Worm (Caenorhabditis elegans) whole organism, mixed stage, embryonic: ENCODE measurements around the gene secs-1.

Source experiments
- M03D4.4 ChIP-seq: sonication (generic microtip); optimal IDR thresholded peaks from 2 replicates; lab custom pipeline; 2017; ENCODE audit warnings: mild to moderate bottlenecking, missing genetic modification characterization, missing compliant biosample characterization
- bed-3 ChIP-seq: fragments of 200-800 bp; sonication (Bioruptor generic); optimal IDR thresholded peaks from 3 replicates; lab custom pipeline; 2018; ENCODE audit warnings: mild to moderate bottlenecking, missing genetic modification characterization, moderate library complexity, missing compliant biosample characterization
- blmp-1 ChIP-seq: fragments of 150-350 bp; optimal IDR thresholded peaks from 2 replicates; lab custom pipeline; 2014; ENCODE audit warnings: missing biosample characterization, missing genetic modification characterization
- ceh-39 ChIP-seq: fragments of 150-350 bp; optimal IDR thresholded peaks from 2 replicates; lab custom pipeline; 2014; ENCODE audit warnings: missing biosample characterization, missing genetic modification characterization
- ceh-43 ChIP-seq: fragments of 200-800 bp; sonication (Bioruptor generic); optimal IDR thresholded peaks from 2 replicates; lab custom pipeline; 2018; ENCODE audit warnings: mild to moderate bottlenecking, missing genetic modification characterization, moderate library complexity, missing compliant biosample characterization
- ceh-83 ChIP-seq: fragments of 200-800 bp; sonication (Bioruptor generic); optimal IDR thresholded peaks from 2 replicates; lab custom pipeline; 2018; ENCODE audit warnings: mild to moderate bottlenecking, missing genetic modification characterization, missing compliant biosample characterization
- ces-1 ChIP-seq: fragments of 150-350 bp; optimal IDR thresholded peaks from 2 replicates; lab custom pipeline; 2014; ENCODE audit warnings: missing biosample characterization, missing genetic modification reagents, missing genetic modification characterization
- cnd-1 ChIP-seq: fragments of 200-800 bp; sonication (Bioruptor generic); optimal IDR thresholded peaks from 2 replicates; lab custom pipeline; 2018; ENCODE audit warnings: mild to moderate bottlenecking, missing genetic modification characterization, missing compliant biosample characterization
- drap-1 ChIP-seq: fragments of 200-800 bp; sonication (Bioruptor generic); optimal IDR thresholded peaks from 3 replicates; lab custom pipeline; 2018; ENCODE audit warnings: mild to moderate bottlenecking, missing genetic modification characterization, missing compliant biosample characterization
- elt-1 ChIP-seq: sonication (generic microtip); optimal IDR thresholded peaks from 2 replicates; lab custom pipeline; 2017; ENCODE audit warnings: missing genetic modification characterization, mild to moderate bottlenecking, missing compliant biosample characterization, antibody characterized with exemption, moderate library complexity, borderline replicate concordance; ENCODE audit not compliant: insufficient read depth
- elt-3 ChIP-seq: fragments of 150-350 bp; optimal IDR thresholded peaks from 2 replicates; lab custom pipeline; 2014; ENCODE audit warnings: missing biosample characterization, missing genetic modification characterization
- flh-1 ChIP-seq: fragments of 200-800 bp; sonication (Bioruptor generic); optimal IDR thresholded peaks from 2 replicates; lab custom pipeline; 2018; ENCODE audit warnings: mild to moderate bottlenecking, missing genetic modification characterization, moderate library complexity, missing compliant biosample characterization
- ham-2 ChIP-seq: fragments of 200-800 bp; sonication (Bioruptor generic); optimal IDR thresholded peaks from 2 replicates; lab custom pipeline; 2018; ENCODE audit warnings: mild to moderate bottlenecking, missing genetic modification characterization, missing compliant biosample characterization
- hlh-1 ChIP-seq: fragments of 150-350 bp; optimal IDR thresholded peaks from 2 replicates; lab custom pipeline; 2014; ENCODE audit warnings: missing biosample characterization, missing genetic modification reagents, missing genetic modification characterization
- lin-13 ChIP-seq: fragments of 150-350 bp; optimal IDR thresholded peaks from 2 replicates; lab custom pipeline; 2014; ENCODE audit warnings: missing biosample characterization, missing genetic modification characterization
- lin-32 ChIP-seq: fragments of 200-800 bp; sonication (Bioruptor generic); optimal IDR thresholded peaks from 2 replicates; lab custom pipeline; 2018; ENCODE audit warnings: mild to moderate bottlenecking, missing genetic modification characterization, missing compliant biosample characterization
- lsy-2 ChIP-seq: fragments of 150-350 bp; optimal IDR thresholded peaks from 2 replicates; lab custom pipeline; 2014; ENCODE audit warnings: missing biosample characterization, missing genetic modification characterization
- mab-5 ChIP-seq: fragments of 150-350 bp; optimal IDR thresholded peaks from 2 replicates; lab custom pipeline; 2014; ENCODE audit warnings: missing biosample characterization, missing genetic modification characterization
- mep-1 ChIP-seq: fragments of 150-350 bp; optimal IDR thresholded peaks from 2 replicates; lab custom pipeline; 2017; ENCODE audit warnings: missing biosample characterization, missing genetic modification reagents, missing genetic modification characterization, inconsistent platforms
- mls-2 ChIP-seq: sonication (generic microtip); optimal IDR thresholded peaks from 2 replicates; lab custom pipeline; 2016; ENCODE audit warnings: mild to moderate bottlenecking, missing genetic modification characterization, moderate library complexity, missing compliant biosample characterization
- nhr-12 ChIP-seq: fragments of 150-350 bp; optimal IDR thresholded peaks from 2 replicates; lab custom pipeline; 2014; ENCODE audit warnings: missing biosample characterization, missing genetic modification characterization
- nhr-2 ChIP-seq: fragments of 150-350 bp; optimal IDR thresholded peaks from 2 replicates; lab custom pipeline; 2014; ENCODE audit warnings: missing biosample characterization, missing genetic modification characterization
- nhr-237 ChIP-seq: fragments of 150-350 bp; optimal IDR thresholded peaks from 2 replicates; lab custom pipeline; 2014; ENCODE audit warnings: missing biosample characterization, missing genetic modification characterization
- nhr-28 ChIP-seq: fragments of 150-350 bp; optimal IDR thresholded peaks from 2 replicates; lab custom pipeline; 2014; ENCODE audit warnings: missing biosample characterization, missing genetic modification characterization
- nhr-76 ChIP-seq: sonication (generic microtip); optimal IDR thresholded peaks from 2 replicates; lab custom pipeline; 2017; ENCODE audit warnings: missing biosample characterization, missing genetic modification characterization
- pha-4 ChIP-seq: fragments of 150-350 bp; optimal IDR thresholded peaks from 2 replicates; lab custom pipeline; 2018; ENCODE audit warnings: missing biosample characterization, missing genetic modification reagents, missing genetic modification characterization
- sem-2 ChIP-seq: fragments of 200-800 bp; sonication (Bioruptor generic); optimal IDR thresholded peaks from 2 replicates; lab custom pipeline; 2018; ENCODE audit warnings: mild to moderate bottlenecking, missing genetic modification characterization, missing compliant biosample characterization
- snpc-4 ChIP-seq: fragments of 150-350 bp; optimal IDR thresholded peaks from 2 replicates; lab custom pipeline; 2014; ENCODE audit warnings: missing biosample characterization, missing genetic modification characterization
- sptf-1 ChIP-seq: sonication (generic microtip); optimal IDR thresholded peaks from 2 replicates; lab custom pipeline; 2017; ENCODE audit warnings: mild to moderate bottlenecking, missing genetic modification characterization, moderate library complexity, missing compliant biosample characterization
- tbx-8 ChIP-seq: fragments of 200-800 bp; sonication (Bioruptor generic); optimal IDR thresholded peaks from 2 replicates; lab custom pipeline; 2018; ENCODE audit warnings: mild to moderate bottlenecking, missing genetic modification characterization, moderate library complexity, missing compliant biosample characterization
- unc-120 ChIP-seq: sonication (generic microtip); optimal IDR thresholded peaks from 2 replicates; lab custom pipeline; 2017; ENCODE audit warnings: missing genetic modification characterization, missing compliant biosample characterization; ENCODE audit not compliant: poor library complexity, severe bottlenecking
- unc-39 ChIP-seq: fragments of 150-350 bp; optimal IDR thresholded peaks from 2 replicates; lab custom pipeline; 2014; ENCODE audit warnings: missing biosample characterization, missing genetic modification characterization
- unc-62 ChIP-seq: fragments of 150-350 bp; optimal IDR thresholded peaks from 2 replicates; lab custom pipeline; 2014; ENCODE audit warnings: missing biosample characterization, missing genetic modification reagents, missing genetic modification characterization
- zip-8 ChIP-seq: fragments of 150-350 bp; optimal IDR thresholded peaks from 2 replicates; lab custom pipeline; 2014; ENCODE audit warnings: missing biosample characterization, missing genetic modification characterization
- ztf-11 ChIP-seq: fragments of 150-350 bp; optimal IDR thresholded peaks from 2 replicates; lab custom pipeline; 2014; ENCODE audit warnings: missing biosample characterization, missing genetic modification characterization

Gene secs-1

DNA sequence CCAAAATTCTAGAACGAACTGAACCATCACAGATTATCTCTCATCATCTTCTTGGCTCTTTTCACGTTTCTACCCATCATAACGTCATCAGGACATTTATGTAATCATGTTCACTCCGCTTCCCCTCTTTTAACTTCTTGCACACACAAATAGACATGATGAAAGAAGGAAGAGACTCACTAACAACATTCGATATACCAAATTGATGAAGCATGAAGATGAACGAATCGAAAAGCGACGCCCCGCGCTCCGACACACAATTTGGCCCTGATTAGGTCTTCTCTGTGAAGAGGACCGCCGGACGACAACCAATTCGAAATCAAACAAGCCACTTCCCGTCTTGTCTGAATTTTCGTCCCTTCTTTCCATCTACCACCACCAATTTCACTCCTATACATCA is 14.2 kb upstream of the secs-1 start:
- TF ChIP-seq ceh-43 (GFP tag; lab: Kevin White, UChicago) = no peak
- TF ChIP-seq ces-1 = peak; percentile 94

DNA sequence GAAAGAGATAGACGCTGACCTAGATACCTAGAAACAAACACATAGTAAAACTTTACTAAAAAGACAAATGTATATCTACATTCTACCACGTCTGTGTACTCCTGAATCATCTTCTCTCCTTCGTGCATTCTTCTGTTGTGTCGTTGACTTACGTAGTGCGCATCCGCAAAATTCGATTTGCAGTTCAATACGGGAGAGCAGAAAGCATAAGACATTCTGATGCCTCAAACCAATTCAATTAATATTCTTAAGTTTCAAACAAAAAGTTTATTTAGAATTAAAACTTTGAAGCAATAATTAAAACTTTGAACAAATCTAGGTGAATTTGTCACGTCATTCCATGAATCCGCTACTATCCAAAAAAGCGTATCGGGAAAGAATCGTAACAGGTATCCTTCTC is 12.6 kb upstream of the secs-1 start:
- TF ChIP-seq nhr-28 (no peak), ces-1 (peak; percentile 88)

DNA sequence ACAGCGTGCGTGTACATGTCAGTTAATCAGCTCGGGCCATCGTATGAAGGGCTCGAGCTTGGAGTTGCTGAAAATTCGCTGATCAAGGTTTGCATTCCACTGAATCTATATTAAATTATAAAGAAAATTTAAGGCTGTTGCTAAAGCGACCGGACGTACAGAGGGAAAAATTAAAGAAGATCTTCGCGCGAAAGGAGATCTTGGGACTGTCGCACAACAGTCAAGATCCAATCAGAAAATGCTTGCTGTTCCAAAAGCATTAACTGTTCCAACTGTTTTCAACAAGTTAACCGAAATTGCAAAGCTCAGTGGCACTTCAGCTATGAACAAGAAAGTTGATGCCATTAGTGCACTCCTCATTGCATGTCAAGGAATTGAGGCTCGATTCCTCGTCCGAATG is 10.1 kb upstream of the secs-1 start:
- TF ChIP-seq tbx-8 = no peak
- TF ChIP-seq M03D4.4 (tag; lab: Kevin White, UChicago) = no peak
- TF ChIP-seq pha-4 (tag; lab: Kevin White, UChicago) = no peak
- TF ChIP-seq lin-13 (tag; lab: Kevin White, UChicago) = no peak
- no peak for TF ChIP-seq snpc-4 (tag; lab: Kevin White, UChicago)
- no peak for TF ChIP-seq mep-1 (tag; lab: Kevin White, UChicago)

DNA sequence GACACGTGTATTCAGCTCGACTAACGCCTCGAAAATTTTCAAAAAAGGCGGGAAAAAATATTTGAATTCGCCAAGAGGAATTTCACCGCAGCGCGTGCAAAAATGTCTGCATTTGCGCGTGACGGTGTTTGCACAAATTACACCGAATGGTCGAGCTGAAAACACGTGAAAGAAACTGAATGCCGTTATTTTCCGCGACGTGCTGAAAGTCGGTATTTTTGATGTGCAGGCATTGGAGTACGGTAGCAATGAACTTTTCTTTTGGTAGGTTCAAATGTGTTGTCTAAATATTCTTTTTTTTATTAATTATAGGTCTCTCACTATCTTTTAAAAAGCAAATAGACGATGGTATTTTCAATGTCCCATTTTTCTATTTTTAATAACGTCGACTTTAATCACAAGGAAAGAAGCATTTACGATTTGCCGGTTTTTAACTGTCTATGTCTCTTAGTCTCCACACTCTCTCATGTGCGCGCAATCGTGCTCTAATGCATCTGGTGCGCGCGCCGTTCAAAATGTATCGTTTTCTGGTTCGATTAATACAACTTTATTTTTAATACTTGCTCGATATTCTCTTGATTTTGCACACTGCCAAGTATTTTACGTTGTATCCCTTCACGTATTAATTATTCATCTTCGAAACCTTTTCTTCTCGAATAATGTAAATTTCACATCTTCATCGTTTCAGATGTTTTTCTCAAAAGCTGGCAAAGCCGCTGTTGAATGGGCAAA is 9.3 kb upstream of the secs-1 start, which contains the start of the genes C29A12.1 and lig-1:
Gene C29A12.1, minus strand, starts transcription at position 63 of the 732 bp plus-strand sequence.
Gene lig-1, plus strand, starts transcription at position 682 of the 732 bp plus-strand sequence.
- TF ChIP-seq ztf-11 (tag; lab: Kevin White, UChicago) = no peak
- TF ChIP-seq nhr-12 (tag; lab: Kevin White, UChicago) = no peak
- no peak for TF ChIP-seq flh-1 (GFP tag; lab: Kevin White, UChicago)
- TF ChIP-seq mep-1 (tag; lab: Kevin White, UChicago) = peak; percentile 27
- no peak for TF ChIP-seq sptf-1
- TF ChIP-seq ceh-83 (GFP tag; lab: Kevin White, UChicago) = no peak
- TF ChIP-seq ces-1 = no peak
- TF ChIP-seq zip-8 (tag; lab: Kevin White, UChicago) = no peak
- TF ChIP-seq tbx-8 = no peak
- no peak for TF ChIP-seq blmp-1 (tag; lab: Kevin White, UChicago)
- no peak for TF ChIP-seq lin-13 (tag; lab: Kevin White, UChicago)
- TF ChIP-seq unc-120 (tag; lab: Kevin White, UChicago) = no peak
- no peak for TF ChIP-seq nhr-2 (tag; lab: Kevin White, UChicago)
- TF ChIP-seq M03D4.4 (tag; lab: Kevin White, UChicago) = no peak
- TF ChIP-seq hlh-1 (tag; lab: Kevin White, UChicago) = no peak
- no peak for TF ChIP-seq unc-62 (GFP tag; lab: Kevin White, UChicago)
- TF ChIP-seq ceh-39 = peak; percentile 81

DNA sequence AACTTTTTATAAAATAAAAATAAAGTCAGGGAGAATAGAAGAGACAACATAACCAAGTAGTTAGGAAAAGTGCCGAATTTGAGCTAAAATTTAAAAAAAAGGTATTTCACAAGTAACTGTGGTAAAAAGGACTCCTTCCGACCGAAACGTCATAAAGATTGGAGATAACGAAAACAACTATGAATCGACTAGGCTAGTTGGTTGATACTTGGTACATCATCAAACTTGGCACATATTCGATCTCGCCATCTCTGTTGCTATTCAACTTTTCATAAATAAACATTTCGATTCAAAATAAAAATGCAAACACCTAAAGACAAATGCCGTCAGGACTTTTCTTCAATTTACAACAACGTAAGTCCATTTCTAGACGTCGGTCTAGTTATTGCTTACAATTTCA is 7.5 kb upstream of the secs-1 start, which contains the start of gene C29A12.22:
Gene C29A12.22, plus strand, starts transcription at position 301 of the 400 bp plus-strand sequence.
- TF ChIP-seq drap-1 = no peak
- no peak for TF ChIP-seq elt-3 (tag; lab: Kevin White, UChicago)
- TF ChIP-seq zip-8 (tag; lab: Kevin White, UChicago) = no peak
- TF ChIP-seq mab-5 (tag; lab: Kevin White, UChicago) = no peak
- TF ChIP-seq nhr-76 (tag; lab: Kevin White, UChicago) = no peak
- TF ChIP-seq nhr-28 = no peak
- TF ChIP-seq unc-39 (tag; lab: Kevin White, UChicago) = no peak
- TF ChIP-seq ceh-39 = no peak

DNA sequence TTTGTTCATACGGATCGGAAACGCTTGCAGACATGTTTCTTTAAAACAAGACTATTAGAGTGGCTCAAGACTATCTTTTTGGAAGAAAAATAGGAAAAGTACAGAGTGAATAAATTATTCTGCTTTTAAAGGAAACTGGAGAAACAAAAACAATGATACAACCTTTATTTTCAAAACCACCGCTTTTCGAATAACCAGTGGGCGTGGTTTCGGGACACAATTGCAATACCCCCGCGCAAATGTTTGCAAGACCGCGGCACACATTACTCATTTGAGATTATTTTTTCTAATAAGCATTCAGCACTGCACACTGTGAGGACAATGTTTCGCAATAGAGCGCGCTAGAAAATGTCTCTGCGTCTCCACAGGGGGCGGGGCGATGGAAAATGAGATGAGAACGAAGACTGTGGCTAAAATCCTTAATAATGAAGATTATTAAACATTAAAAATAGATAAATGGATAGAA is 3.6 kb upstream of the secs-1 start, which contains the start of gene plrg-1:
Gene plrg-1, minus strand, starts transcription at position 51 of the 466 bp plus-strand sequence.
- TF ChIP-seq nhr-2 (tag; lab: Kevin White, UChicago) (peak; percentile 40), lin-32 (GFP tag; lab: Kevin White, UChicago) (peak; percentile 79), ham-2 (peak; percentile 90), ces-1 (peak; percentile 74), zip-8 (tag; lab: Kevin White, UChicago) (no peak), tbx-8 (no peak), snpc-4 (tag; lab: Kevin White, UChicago) (no peak), ceh-39 (peak; percentile 1), lin-13 (tag; lab: Kevin White, UChicago) (peak; percentile 89), lsy-2 (peak; percentile 76), elt-1 (peak; percentile 33), unc-39 (tag; lab: Kevin White, UChicago) (peak; percentile 49), ztf-11 (tag; lab: Kevin White, UChicago) (peak; percentile 93), nhr-76 (tag; lab: Kevin White, UChicago) (peak; percentile 78), mls-2 (tag; lab: Kevin White, UChicago) (peak; percentile 93), nhr-12 (tag; lab: Kevin White, UChicago) (peak; percentile 77), bed-3 (GFP tag; lab: Kevin White, UChicago) (peak; percentile 67), cnd-1 (peak; percentile 89), ceh-43 (GFP tag; lab: Kevin White, UChicago) (peak; percentile 88), nhr-28 (no peak), M03D4.4 (tag; lab: Kevin White, UChicago) (peak; percentile 88), elt-3 (tag; lab: Kevin White, UChicago) (no peak), sptf-1 (peak; percentile 94), sem-2 (peak; percentile 47), nhr-237 (tag; lab: Kevin White, UChicago) (peak; percentile 79), mep-1 (tag; lab: Kevin White, UChicago) (peak; percentile 94), unc-62 (GFP tag; lab: Kevin White, UChicago) (peak; percentile 25), ceh-83 (GFP tag; lab: Kevin White, UChicago) (peak; percentile 48), hlh-1 (tag; lab: Kevin White, UChicago) (peak; percentile 71), drap-1 (peak; percentile 90)
